Fruit fly (Drosophila melanogaster) whole organism, embryonic: Measurements from ENCODE around the gene Irp-1B.
A peak's percentile ranks its signal among the peaks of the same experiment; 100 is the strongest.

Experiments used
- Bgb ChIP-seq: fragments of 200-800 bp; sonication (Bioruptor generic); IDR thresholded peaks from 2 replicates; pipeline ENCODE4 v1.3.6; 2022; ENCODE audit warnings: missing biosample characterization, missing genetic modification characterization; ENCODE audit not compliant: partially characterized antibody
- Blimp-1 ChIP-seq: fragments of 200-800 bp; sonication (Bioruptor generic); optimal IDR thresholded peaks from 3 replicates; lab custom pipeline; 2018; ENCODE audit warnings: missing biosample characterization, missing genetic modification characterization, mild to moderate bottlenecking, moderate library complexity, missing genetic modification reagents
- C15 ChIP-seq: fragments of 200-800 bp; sonication (Bioruptor generic); IDR thresholded peaks from 3 replicates; pipeline ENCODE4 v1.3.6; 2022; ENCODE audit warnings: missing biosample characterization, missing genetic modification characterization
- CG11456 ChIP-seq: fragments of 200-800 bp; sonication (Bioruptor generic); IDR thresholded peaks from 3 replicates; pipeline ENCODE4 v1.3.6; 2022; ENCODE audit warnings: missing biosample characterization, missing genetic modification characterization
- CG11696 ChIP-seq: fragments of 200-800 bp; sonication (Bioruptor generic); IDR thresholded peaks from 2 replicates; pipeline ENCODE4 v1.3.6; 2022; ENCODE audit warnings: missing biosample characterization, missing genetic modification characterization
- CG12155 ChIP-seq: fragments of 200-800 bp; sonication (Bioruptor generic); optimal IDR thresholded peaks from 3 replicates; lab custom pipeline; 2016; ENCODE audit warnings: missing biosample characterization, missing genetic modification characterization
- CG1233 ChIP-seq: fragments of 200-800 bp; sonication (Bioruptor generic); optimal IDR thresholded peaks from 4 replicates; lab custom pipeline; 2018; ENCODE audit warnings: missing biosample characterization, mild to moderate bottlenecking, missing genetic modification characterization
- CG13424 ChIP-seq: fragments of 200-800 bp; sonication (Bioruptor generic); optimal IDR thresholded peaks from 2 replicates; lab custom pipeline; 2019; ENCODE audit warnings: missing biosample characterization, mild to moderate bottlenecking, missing genetic modification characterization, moderate library complexity
- CG18619 ChIP-seq: fragments of 200-800 bp; sonication (Bioruptor generic); optimal IDR thresholded peaks from 3 replicates; lab custom pipeline; 2017; ENCODE audit warnings: missing biosample characterization, mild to moderate bottlenecking, missing genetic modification characterization
- CG4707 ChIP-seq: fragments of 200-800 bp; sonication (Bioruptor generic); optimal IDR thresholded peaks from 2 replicates; lab custom pipeline; 2018; ENCODE audit warnings: missing biosample characterization, mild to moderate bottlenecking, missing genetic modification characterization, moderate library complexity
- CG5180 ChIP-seq: fragments of 200-800 bp; sonication (Bioruptor generic); optimal IDR thresholded peaks from 3 replicates; lab custom pipeline; 2017; ENCODE audit warnings: missing biosample characterization, missing genetic modification characterization, mild to moderate bottlenecking, moderate library complexity, missing genetic modification reagents
- CG6689 ChIP-seq: fragments of 200-800 bp; sonication (Bioruptor generic); IDR thresholded peaks from 2 replicates; pipeline ENCODE4 v1.3.6; 2022; ENCODE audit warnings: missing biosample characterization, missing genetic modification characterization
- CG6813 ChIP-seq: fragments of 200-800 bp; sonication (Bioruptor generic); optimal IDR thresholded peaks from 2 replicates; lab custom pipeline; 2017; ENCODE audit warnings: missing biosample characterization, missing genetic modification characterization, mild to moderate bottlenecking, moderate library complexity, missing genetic modification reagents
- CG8290 ChIP-seq, 3 experiments: fragments of 200-800 bp; sonication (Bioruptor generic); optimal IDR thresholded peaks; 2 replicates each; lab custom pipeline; 2016 to 2019; ENCODE audit warnings: missing biosample characterization in 3 of 3, missing genetic modification characterization in 3 of 3, mild to moderate bottlenecking in 2 of 3, moderate library complexity in 1 of 3
- CoRest ChIP-seq: fragments of 200-800 bp; sonication (Bioruptor generic); optimal IDR thresholded peaks from 3 replicates; lab custom pipeline; 2018; ENCODE audit warnings: missing biosample characterization, mild to moderate bottlenecking, missing genetic modification characterization, moderate library complexity
- D ChIP-seq, 2 experiments: fragments of 200-800 bp in 1 of 2; fragments of >200 bp in 1 of 2; sonication (Bioruptor generic) in 1 of 2; optimal IDR thresholded peaks; 2 replicates in 1 of 2; 3 replicates in 1 of 2; lab custom pipeline; 2017; ENCODE audit warnings: mild to moderate bottlenecking in 1 of 2, missing biosample characterization in 1 of 2, missing genetic modification characterization in 1 of 2, missing genetic modification reagents in 1 of 2
- D19A ChIP-seq: fragments of 200-800 bp; optimal IDR thresholded peaks from 3 replicates; lab custom pipeline; 2019; ENCODE audit warnings: missing biosample characterization, mild to moderate bottlenecking, missing genetic modification characterization, moderate library complexity
- Doc2 ChIP-seq: fragments of 200-800 bp; sonication (Bioruptor generic); IDR thresholded peaks from 2 replicates; pipeline ENCODE4 v1.3.6; 2022; ENCODE audit warnings: missing biosample characterization, missing genetic modification characterization
- Doc3 ChIP-seq: fragments of 200-800 bp; sonication (Bioruptor generic); IDR thresholded peaks from 3 replicates; pipeline ENCODE4 v1.3.6; 2022; ENCODE audit warnings: missing biosample characterization, missing genetic modification characterization; ENCODE audit not compliant: partially characterized antibody
- Dp ChIP-seq: fragments of 200-800 bp; sonication (Bioruptor generic); optimal IDR thresholded peaks from 2 replicates; lab custom pipeline; 2018; ENCODE audit warnings: missing biosample characterization, mild to moderate bottlenecking, missing genetic modification characterization, moderate library complexity
- Gsc ChIP-seq: fragments of 200-800 bp; sonication (Bioruptor generic); IDR thresholded peaks from 2 replicates; pipeline ENCODE4 v1.3.6; 2022; ENCODE audit warnings: missing biosample characterization, missing genetic modification characterization
- HLH3B ChIP-seq: fragments of 200-800 bp; sonication (Bioruptor generic); IDR thresholded peaks from 2 replicates; pipeline ENCODE4 v1.3.6; 2022; ENCODE audit warnings: missing biosample characterization, missing genetic modification characterization
- HLHmδ ChIP-seq: fragments of 200-800 bp; sonication (Bioruptor generic); optimal IDR thresholded peaks from 2 replicates; lab custom pipeline; 2018; ENCODE audit warnings: missing biosample characterization, mild to moderate bottlenecking, missing genetic modification characterization, moderate library complexity
- Hmx ChIP-seq: fragments of 200-800 bp; sonication (Bioruptor generic); optimal IDR thresholded peaks from 2 replicates; lab custom pipeline; 2016; ENCODE audit warnings: missing biosample characterization, missing genetic modification characterization
- Hr51 ChIP-seq, 2 experiments: fragments of 200-800 bp; sonication (Bioruptor generic); optimal IDR thresholded peaks; 2 replicates in 1 of 2; 3 replicates in 1 of 2; lab custom pipeline; 2016 to 2018; ENCODE audit warnings: missing biosample characterization in 2 of 2, missing genetic modification characterization in 2 of 2, mild to moderate bottlenecking in 1 of 2, moderate library complexity in 1 of 2
- Lhr ChIP-seq: fragments of 200-800 bp; sonication (Bioruptor generic); optimal IDR thresholded peaks from 3 replicates; lab custom pipeline; 2017; ENCODE audit warnings: mild to moderate bottlenecking, missing biosample characterization, missing genetic modification reagents, missing genetic modification characterization
- NK7.1 ChIP-seq: fragments of 200-800 bp; sonication (Bioruptor generic); optimal IDR thresholded peaks from 3 replicates; lab custom pipeline; 2016; ENCODE audit warnings: missing biosample characterization, missing genetic modification characterization
- Neu2 ChIP-seq: fragments of 200-800 bp; sonication (Bioruptor generic); optimal IDR thresholded peaks from 3 replicates; lab custom pipeline; 2016; ENCODE audit warnings: missing biosample characterization, missing genetic modification characterization, borderline replicate concordance
- Nf-YB ChIP-seq: fragments of 200-800 bp; sonication (Bioruptor generic); optimal IDR thresholded peaks from 3 replicates; lab custom pipeline; 2019; ENCODE audit warnings: missing biosample characterization, mild to moderate bottlenecking, missing genetic modification characterization, moderate library complexity
- Sox100B ChIP-seq: fragments of 200-800 bp; sonication (Bioruptor generic); optimal IDR thresholded peaks from 3 replicates; lab custom pipeline; 2018; ENCODE audit warnings: missing biosample characterization, mild to moderate bottlenecking, missing genetic modification characterization
- amos ChIP-seq: fragments of 200-800 bp; sonication (Bioruptor generic); IDR thresholded peaks from 2 replicates; pipeline ENCODE4 v1.3.6; 2022; ENCODE audit warnings: missing biosample characterization, missing genetic modification characterization; ENCODE audit not compliant: partially characterized antibody
- ci ChIP-seq: fragments of 200-800 bp; sonication (Bioruptor generic); IDR thresholded peaks from 3 replicates; pipeline ENCODE4 v1.3.6; 2022; ENCODE audit warnings: missing biosample characterization, missing genetic modification characterization
- corto ChIP-seq: fragments of 200-800 bp; sonication (Bioruptor generic); optimal IDR thresholded peaks from 2 replicates; lab custom pipeline; 2016; ENCODE audit warnings: missing biosample characterization, mild to moderate bottlenecking, missing genetic modification characterization, moderate library complexity
- cwo ChIP-seq: fragments of 200-800 bp; sonication (Bioruptor generic); optimal IDR thresholded peaks from 3 replicates; lab custom pipeline; 2017; ENCODE audit warnings: missing biosample characterization, missing genetic modification characterization, mild to moderate bottlenecking, moderate library complexity, missing genetic modification reagents
- dan ChIP-seq: fragments of 200-800 bp; sonication (Bioruptor generic); IDR thresholded peaks from 2 replicates; pipeline ENCODE4 v1.3.6; 2022; ENCODE audit warnings: missing biosample characterization, missing genetic modification characterization
- disco-r ChIP-seq: fragments of 200-800 bp; sonication (Bioruptor generic); optimal IDR thresholded peaks from 2 replicates; lab custom pipeline; 2016; ENCODE audit warnings: missing biosample characterization, missing genetic modification characterization
- eve ChIP-seq, 2 experiments: fragments of >200 bp; optimal IDR thresholded peaks; 2 replicates each; lab custom pipeline; 2017; ENCODE audit warnings: missing biosample characterization in 2 of 2, missing genetic modification characterization in 2 of 2
- hth ChIP-seq: fragments of >200 bp; optimal IDR thresholded peaks from 2 replicates; lab custom pipeline; 2017; ENCODE audit warnings: inconsistent platforms
- insv ChIP-seq, 2 experiments: fragments of 200-800 bp; sonication (Bioruptor generic); optimal IDR thresholded peaks; 3 replicates each; lab custom pipeline; 2016 to 2018; ENCODE audit warnings: missing biosample characterization in 2 of 2, missing genetic modification characterization in 2 of 2
- jigr1 ChIP-seq: fragments of 200-800 bp; sonication (Bioruptor generic); IDR thresholded peaks from 3 replicates; pipeline ENCODE4 v1.3.6; 2022; ENCODE audit warnings: missing biosample characterization, missing genetic modification characterization
- jing ChIP-seq: fragments of 200-800 bp; sonication (Bioruptor generic); optimal IDR thresholded peaks from 2 replicates; lab custom pipeline; 2018; ENCODE audit warnings: missing biosample characterization, mild to moderate bottlenecking, missing genetic modification characterization
- jumu ChIP-seq: fragments of 200-800 bp; sonication (Bioruptor generic); optimal IDR thresholded peaks from 3 replicates; lab custom pipeline; 2016; ENCODE audit warnings: missing biosample characterization, missing genetic modification characterization
- maf-S ChIP-seq: fragments of 200-800 bp; sonication (Bioruptor generic); optimal IDR thresholded peaks from 2 replicates; lab custom pipeline; 2016; ENCODE audit warnings: missing biosample characterization, missing genetic modification characterization
- pho ChIP-seq: fragments of 200-800 bp; sonication (Bioruptor generic); optimal IDR thresholded peaks from 2 replicates; lab custom pipeline; 2016; ENCODE audit warnings: missing biosample characterization, missing genetic modification characterization
- slou ChIP-seq: fragments of 200-800 bp; sonication (Bioruptor generic); optimal IDR thresholded peaks from 3 replicates; lab custom pipeline; 2016; ENCODE audit warnings: missing biosample characterization, missing genetic modification characterization
- ttk ChIP-seq: fragments of 200-800 bp; sonication (Bioruptor generic); IDR thresholded peaks from 2 replicates; pipeline ENCODE4 v2.1.2; 2022; ENCODE audit warnings: missing biosample characterization, missing genetic modification characterization
- wor ChIP-seq: fragments of 200-800 bp; sonication (Bioruptor generic); IDR thresholded peaks from 2 replicates; pipeline ENCODE4 v1.3.6; 2022; ENCODE audit warnings: missing biosample characterization, missing genetic modification characterization
- yki ChIP-seq: fragments of >200 bp; optimal IDR thresholded peaks from 3 replicates; lab custom pipeline; 2018

Irp-1B gene

DNA sequence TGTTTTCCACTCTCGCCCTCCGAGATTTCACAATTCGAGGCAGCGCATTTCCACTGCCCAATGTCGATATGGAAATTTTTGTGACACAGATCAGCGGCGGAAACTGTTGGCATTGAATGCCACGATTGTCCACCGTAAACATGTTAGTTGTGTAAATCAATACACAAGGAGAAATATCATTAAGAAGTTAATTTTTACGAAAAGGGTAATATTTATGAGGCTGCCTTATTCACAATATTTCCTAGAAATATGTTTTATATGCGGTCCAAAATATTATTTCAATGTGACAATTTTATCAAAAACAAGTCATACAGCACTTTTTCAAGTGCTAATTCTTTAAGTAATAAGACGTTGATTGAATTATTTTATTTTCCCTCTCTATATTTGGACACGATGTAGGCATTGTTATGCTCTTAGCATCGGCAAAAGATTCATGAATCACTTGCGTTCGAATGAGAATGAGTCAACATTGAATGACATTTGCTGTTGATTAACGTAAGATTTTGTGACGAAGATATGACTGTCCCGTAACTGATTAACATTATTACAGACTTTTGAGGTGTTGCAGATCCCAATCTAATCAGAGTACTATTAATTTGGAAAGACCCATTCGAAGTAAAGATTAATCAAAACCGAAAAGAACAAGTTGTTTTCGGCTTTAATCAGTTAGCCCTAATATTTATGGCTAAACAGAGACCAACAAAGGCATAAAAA, 18.9 kb downstream of the Irp-1B start (continued):
- peak; percentile 69 for TF ChIP-seq maf-S
- TF ChIP-seq Hmx (GFP tag; lab: Kevin White, UChicago) = no peak
- TF ChIP-seq CG6689 (GFP tag; lab: Robert Waterston, UW) = peak; percentile 82
- TF ChIP-seq disco-r = peak; percentile 65
- TF ChIP-seq Nf-YB (GFP tag; lab: Kevin White, UChicago) = peak; percentile 57
- TF ChIP-seq jing (GFP tag; lab: Kevin White, UChicago) = peak; percentile 48
- peak; percentile 76 for TF ChIP-seq Sox100B (GFP tag; lab: Kevin White, UChicago)
- TF ChIP-seq dan (GFP tag; lab: Robert Waterston, UW) = no peak
- TF ChIP-seq C15 (GFP tag; lab: Robert Waterston, UW) = no peak
- peak; percentile 78 for TF ChIP-seq pho (GFP tag; lab: Kevin White, UChicago)
- TF ChIP-seq D19A (tag; lab: Kevin White, UChicago) = peak; percentile 58
- TF ChIP-seq CG11696 = peak; percentile 82
- TF ChIP-seq CG4707 (GFP tag; lab: Kevin White, UChicago) = peak; percentile 39
- TF ChIP-seq CG18619 (GFP tag; lab: Kevin White, UChicago) = peak; percentile 75
- TF ChIP-seq Hr51 (GFP tag; optimal IDR thresholded peaks at IDR 0.05; lab: Kevin White, UChicago) = peak; percentile 14 to 93
- peak; percentile 80 for TF ChIP-seq ttk
- TF ChIP-seq ci (GFP tag; lab: Robert Waterston, UW) = peak; percentile 92
- TF ChIP-seq CG1233 (GFP tag; lab: Kevin White, UChicago) = peak; percentile 60
- TF ChIP-seq jigr1 (GFP tag; lab: Robert Waterston, UW) = no peak
- peak in 1 of 2 experiments; percentile 38 for TF ChIP-seq insv (GFP tag; optimal IDR thresholded peaks at IDR 0.05; lab: Kevin White, UChicago)
- no peak for TF ChIP-seq D (optimal IDR thresholded peaks at IDR 0.05; lab: Kevin White, UChicago)
- peak; percentile 45 for TF ChIP-seq D (GFP tag; optimal IDR thresholded peaks at IDR 0.05; lab: Kevin White, UChicago)
- TF ChIP-seq Blimp-1 = peak; percentile 76
- no peak for TF ChIP-seq Bgb (GFP tag; lab: Robert Waterston, UW)
- TF ChIP-seq CG6813 = peak; percentile 73
- TF ChIP-seq jumu (GFP tag; lab: Kevin White, UChicago) = peak; percentile 39
- TF ChIP-seq eve (GFP tag; optimal IDR thresholded peaks at IDR 0.05; lab: Kevin White, UChicago) = peak in 1 of 2 experiments; percentile 78
- no peak for TF ChIP-seq amos (GFP tag; lab: Robert Waterston, UW)
- TF ChIP-seq CoRest = peak; percentile 88
- TF ChIP-seq wor = peak; percentile 72
- TF ChIP-seq HLH3B (GFP tag; lab: Robert Waterston, UW) = peak; percentile 86
- no peak for TF ChIP-seq Neu2 (GFP tag; lab: Kevin White, UChicago)
- TF ChIP-seq cwo (GFP tag; lab: Kevin White, UChicago) = no peak
- TF ChIP-seq Doc3 (GFP tag; lab: Robert Waterston, UW) = no peak
- no peak for TF ChIP-seq hth (lab: Kevin White, UChicago)
- TF ChIP-seq CG11456 (GFP tag; lab: Robert Waterston, UW) = peak; percentile 80; the same call in 2 of the 3 replicates
- TF ChIP-seq Doc2 (GFP tag; lab: Robert Waterston, UW) = no peak
- peak; percentile 50 for TF ChIP-seq NK7.1 (GFP tag; lab: Kevin White, UChicago)
- TF ChIP-seq corto (GFP tag; lab: Kevin White, UChicago) = no peak
- TF ChIP-seq Dp (GFP tag; lab: Kevin White, UChicago) = no peak
- TF ChIP-seq CG12155 (GFP tag; lab: Kevin White, UChicago) = peak; percentile 65
- peak; percentile 65 for TF ChIP-seq slou
- TF ChIP-seq Gsc (GFP tag; lab: Robert Waterston, UW) = no peak
- TF ChIP-seq yki (lab: Kevin White, UChicago) = no peak
- TF ChIP-seq Lhr (GFP tag; lab: Kevin White, UChicago) = peak; percentile 7
- no peak for TF ChIP-seq HLHmδ (GFP tag; lab: Kevin White, UChicago)
- peak; percentile 90 for TF ChIP-seq CG13424
- TF ChIP-seq CG5180 = peak; percentile 44
- TF ChIP-seq CG8290 (GFP tag; optimal IDR thresholded peaks at IDR 0.05; lab: Kevin White, UChicago) = peak; percentile 37
- peak in 1 of 2 experiments; percentile 90 for TF ChIP-seq CG8290 (tag; optimal IDR thresholded peaks at IDR 0.05; lab: Kevin White, UChicago)
